Worm (Caenorhabditis elegans): ENCODE measurements around the gene F55G1.15.
A peak's percentile ranks its signal among the peaks of the same experiment; 100 is the strongest.

The F55G1.15 gene

DNA sequence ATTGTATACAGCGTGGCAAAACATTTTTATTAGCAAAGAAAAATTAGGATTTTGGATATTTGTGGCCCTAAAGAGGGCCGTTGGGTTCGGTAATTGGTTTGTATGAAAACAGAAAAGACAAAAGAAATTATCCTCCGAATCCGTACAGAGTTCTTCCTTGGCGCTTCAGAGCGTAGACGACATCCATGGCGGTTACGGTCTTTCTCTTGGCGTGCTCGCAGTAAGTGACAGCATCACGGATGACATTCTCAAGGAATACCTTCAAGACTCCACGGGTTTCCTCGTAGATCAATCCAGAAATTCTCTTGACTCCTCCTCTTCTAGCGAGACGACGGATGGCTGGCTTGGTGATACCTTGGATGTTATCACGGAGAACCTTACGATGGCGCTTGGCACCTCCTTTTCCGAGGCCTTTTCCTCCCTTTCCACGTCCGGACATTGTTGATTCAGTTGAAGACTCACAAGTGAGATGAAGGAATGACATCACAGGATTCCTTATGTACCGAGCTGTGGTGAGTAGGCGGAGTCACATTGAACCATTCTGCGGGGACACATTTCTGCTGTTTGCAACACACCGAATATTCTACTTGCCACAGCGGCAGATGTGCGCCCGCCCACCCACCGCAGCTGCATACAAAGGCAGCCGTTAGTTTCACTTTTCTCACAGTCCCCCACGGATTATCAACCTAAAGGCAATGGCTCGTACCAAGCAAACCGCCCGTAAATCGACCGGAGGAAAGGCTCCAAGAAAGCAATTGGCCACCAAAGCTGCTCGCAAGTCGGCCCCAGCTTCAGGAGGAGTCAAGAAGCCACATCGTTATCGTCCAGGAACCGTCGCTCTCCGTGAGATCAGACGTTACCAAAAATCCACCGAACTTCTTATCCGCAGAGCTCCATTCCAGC is 13.4 kb downstream of the F55G1.15 start, which contains the start of the genes his-60 and his-59 (continued):
- TF ChIP-seq dmd-4 (tag; optimal IDR thresholded peaks at IDR 0.05; ENCODE audit: borderline replicate concordance) = no peak
- TF ChIP-seq hlh-6 (tag; optimal IDR thresholded peaks at IDR 0.05) = no peak
- TF ChIP-seq ceh-22 (tag; optimal IDR thresholded peaks at IDR 0.05) = peak; percentile 24
- TF ChIP-seq hlh-30 (tag; optimal IDR thresholded peaks at IDR 0.05; ENCODE audit: insufficient read depth) = peak; percentile 25
- TF ChIP-seq ztf-16 (tag; optimal IDR thresholded peaks at IDR 0.05) = peak; percentile 16
- TF ChIP-seq elt-2 (tag; optimal IDR thresholded peaks at IDR 0.05) = peak; percentile 16
- TF ChIP-seq nfya-1 (tag; optimal IDR thresholded peaks at IDR 0.05) = peak; percentile 33

DNA sequence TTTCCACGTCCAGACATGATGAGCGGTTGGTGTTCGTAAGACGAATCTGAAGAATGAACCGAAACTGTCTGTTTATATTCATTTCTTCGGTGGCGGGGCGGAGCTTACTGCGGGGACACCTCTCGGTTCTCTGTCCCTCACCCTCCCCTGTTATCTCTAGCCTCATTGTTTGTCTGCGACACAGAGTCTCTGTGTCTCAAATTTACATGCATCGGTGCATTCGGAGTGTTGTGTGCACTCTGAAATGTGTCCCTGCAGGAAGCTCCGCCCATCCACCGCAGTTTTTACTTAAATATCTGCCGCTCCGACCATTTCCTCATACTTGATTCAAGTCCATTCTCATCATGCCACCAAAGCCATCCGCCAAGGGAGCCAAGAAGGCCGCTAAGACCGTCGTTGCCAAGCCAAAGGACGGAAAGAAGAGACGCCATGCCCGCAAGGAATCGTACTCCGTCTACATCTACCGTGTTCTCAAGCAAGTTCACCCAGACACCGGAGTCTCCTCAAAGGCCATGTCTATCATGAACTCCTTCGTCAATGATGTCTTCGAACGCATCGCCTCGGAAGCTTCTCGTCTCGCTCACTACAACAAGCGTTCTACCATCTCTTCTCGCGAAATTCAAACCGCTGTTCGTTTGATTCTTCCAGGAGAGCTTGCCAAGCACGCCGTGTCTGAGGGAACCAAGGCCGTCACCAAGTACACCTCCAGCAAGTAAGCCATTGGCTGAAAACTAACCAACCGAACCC is 14.9 kb downstream of the F55G1.15 start, which contains the start of the genes his-61 and his-62:
TSS of gene his-61 (minus strand) at position 17 of the 747 bp plus-strand sequence.
TSS of gene his-62 (plus strand) at position 345 of the 747 bp plus-strand sequence.
- TF ChIP-seq elt-2 (tag; optimal IDR thresholded peaks at IDR 0.05) = peak; percentile 71
- peak; percentile 90 for TF ChIP-seq dve-1 (tag; optimal IDR thresholded peaks at IDR 0.05)
- peak; percentile 94 for TF ChIP-seq ceh-34 (tag; optimal IDR thresholded peaks at IDR 0.05)
- TF ChIP-seq ceh-2 (tag; optimal IDR thresholded peaks at IDR 0.05) = peak; percentile 60
- no peak for TF ChIP-seq ttx-3 (tag; optimal IDR thresholded peaks at IDR 0.05)
- no peak for TF ChIP-seq C38D4.7 (GFP tag; optimal IDR thresholded peaks at IDR 0.05)
- no peak for TF ChIP-seq ceh-22 (tag; optimal IDR thresholded peaks at IDR 0.05)
- TF ChIP-seq mec-3 (tag; optimal IDR thresholded peaks at IDR 0.05; ENCODE audit: borderline replicate concordance) = no peak
- peak; percentile 40 for TF ChIP-seq ceh-19 (GFP tag; optimal IDR thresholded peaks at IDR 0.05)
- no peak for TF ChIP-seq odd-2 (tag; optimal IDR thresholded peaks at IDR 0.05)
- no peak for TF ChIP-seq ceh-9 (tag; optimal IDR thresholded peaks at IDR 0.05)
- peak; percentile 90 for TF ChIP-seq sox-2 (GFP tag; IDR thresholded peaks at IDR 0.05)
- peak; percentile 36 for TF ChIP-seq hlh-6 (tag; optimal IDR thresholded peaks at IDR 0.05)
- no peak for TF ChIP-seq K09A11.1 (tag; optimal IDR thresholded peaks at IDR 0.05; ENCODE audit: insufficient read depth)
- peak; percentile 67 for TF ChIP-seq ref-2 (tag; optimal IDR thresholded peaks at IDR 0.05)
- no peak for TF ChIP-seq nhr-11 (tag; optimal IDR thresholded peaks at IDR 0.05)
- TF ChIP-seq unc-86 (tag; optimal IDR thresholded peaks at IDR 0.05) = peak; percentile 65
- TF ChIP-seq unc-3 (GFP tag; conservative IDR thresholded peaks at IDR 0.05) = no peak
- no peak for TF ChIP-seq unc-3 (tag; optimal IDR thresholded peaks at IDR 0.05)
- TF ChIP-seq fax-1 (tag; optimal IDR thresholded peaks at IDR 0.05) = no peak
- TF ChIP-seq sdc-2 (tag; optimal IDR thresholded peaks at IDR 0.05) = peak; percentile 50
- peak; percentile 89 for TF ChIP-seq pax-1 (tag; optimal IDR thresholded peaks at IDR 0.05)
- TF ChIP-seq nfya-1 (tag; optimal IDR thresholded peaks at IDR 0.05) = peak; percentile 81
- no peak for TF ChIP-seq pha-2 (tag; optimal IDR thresholded peaks at IDR 0.05)
- no peak for TF ChIP-seq lim-6 (tag; optimal IDR thresholded peaks at IDR 0.05)
- peak; percentile 80 for TF ChIP-seq unc-55 (GFP tag; optimal IDR thresholded peaks at IDR 0.05)
- peak; percentile 69 for TF ChIP-seq tbx-7 (tag; optimal IDR thresholded peaks at IDR 0.05)
- TF ChIP-seq C08G9.2 (tag; optimal IDR thresholded peaks at IDR 0.05) = peak; percentile 57
- peak; percentile 2 for TF ChIP-seq syd-9 (tag; optimal IDR thresholded peaks at IDR 0.05)
- TF ChIP-seq sox-4 (tag; optimal IDR thresholded peaks at IDR 0.05) = no peak
- peak; percentile 38 for TF ChIP-seq ceh-14 (tag; optimal IDR thresholded peaks at IDR 0.05)
- TF ChIP-seq ceh-31 (tag; optimal IDR thresholded peaks at IDR 0.05) = peak; percentile 95
- peak; percentile 46 for TF ChIP-seq madf-2 (tag; optimal IDR thresholded peaks at IDR 0.05)
- TF ChIP-seq ceh-30 (tag; optimal IDR thresholded peaks at IDR 0.05) = no peak
- peak; percentile 88 for TF ChIP-seq tbx-2 (tag; optimal IDR thresholded peaks at IDR 0.05)
- peak; percentile 43 for TF ChIP-seq unc-42 (tag; optimal IDR thresholded peaks at IDR 0.05)
- TF ChIP-seq ceh-18 (tag; optimal IDR thresholded peaks at IDR 0.05) = peak; percentile 43
- TF ChIP-seq pros-1 (tag; optimal IDR thresholded peaks at IDR 0.05) = peak; percentile 78
- peak; percentile 38 for TF ChIP-seq ahr-1 (tag; optimal IDR thresholded peaks at IDR 0.05)
- TF ChIP-seq pag-3 (tag; optimal IDR thresholded peaks at IDR 0.05; ENCODE audit: borderline replicate concordance) = no peak
- peak; percentile 61 for TF ChIP-seq ets-4 (tag; optimal IDR thresholded peaks at IDR 0.05)
- TF ChIP-seq ztf-16 (tag; optimal IDR thresholded peaks at IDR 0.05) = peak; percentile 44
- peak; percentile 15 for TF ChIP-seq ceh-6 (GFP tag; optimal IDR thresholded peaks at IDR 0.05)
- no peak for TF ChIP-seq che-1 (tag; optimal IDR thresholded peaks at IDR 0.05)

Measured in whole organism, late embryonic.